Fruit fly (Drosophila melanogaster) whole organism, embryonic: Measurements from ENCODE around the gene erm.

ENCODE experiments used
- Adf1 ChIP-seq: fragments of 200-800 bp; sonication (Bioruptor generic); IDR thresholded peaks from 2 replicates; pipeline ENCODE4 v1.3.6; 2022; ENCODE audit warnings: missing biosample characterization, missing genetic modification characterization
- CG10267 ChIP-seq: fragments of 200-800 bp; sonication (Bioruptor generic); optimal IDR thresholded peaks from 2 replicates; lab custom pipeline; 2018; ENCODE audit warnings: missing biosample characterization, mild to moderate bottlenecking, missing genetic modification characterization, moderate library complexity
- CG12155 ChIP-seq: fragments of 200-800 bp; sonication (Bioruptor generic); optimal IDR thresholded peaks from 3 replicates; lab custom pipeline; 2016; ENCODE audit warnings: missing biosample characterization, missing genetic modification characterization
- CG12769 ChIP-seq: fragments of 200-800 bp; sonication (Bioruptor generic); optimal IDR thresholded peaks from 2 replicates; lab custom pipeline; 2019; ENCODE audit warnings: missing biosample characterization, mild to moderate bottlenecking, missing genetic modification characterization, moderate library complexity
- CG13424 ChIP-seq: fragments of 200-800 bp; sonication (Bioruptor generic); optimal IDR thresholded peaks from 2 replicates; lab custom pipeline; 2019; ENCODE audit warnings: missing biosample characterization, mild to moderate bottlenecking, missing genetic modification characterization, moderate library complexity
- CG14667 ChIP-seq: fragments of 200-800 bp; sonication (Bioruptor generic); IDR thresholded peaks from 2 replicates; pipeline ENCODE4 v1.3.6; 2022; ENCODE audit warnings: missing biosample characterization, missing genetic modification characterization
- CG14710 ChIP-seq: fragments of 200-800 bp; sonication (Bioruptor generic); optimal IDR thresholded peaks from 3 replicates; lab custom pipeline; 2019; ENCODE audit warnings: missing biosample characterization, mild to moderate bottlenecking, missing genetic modification characterization, moderate library complexity
- CG14860 ChIP-seq: fragments of 200-800 bp; sonication (Bioruptor generic); IDR thresholded peaks from 3 replicates; pipeline ENCODE4 v1.3.6; 2022; ENCODE audit warnings: missing biosample characterization, missing genetic modification characterization; ENCODE audit not compliant: partially characterized antibody
- CG1603 ChIP-seq: fragments of 200-800 bp; sonication (Bioruptor generic); optimal IDR thresholded peaks from 2 replicates; lab custom pipeline; 2019; ENCODE audit warnings: missing biosample characterization, mild to moderate bottlenecking, missing genetic modification characterization, moderate library complexity
- CG18619 ChIP-seq: fragments of 200-800 bp; sonication (Bioruptor generic); optimal IDR thresholded peaks from 3 replicates; lab custom pipeline; 2017; ENCODE audit warnings: missing biosample characterization, mild to moderate bottlenecking, missing genetic modification characterization
- CG34376 ChIP-seq: fragments of 200-800 bp; sonication (Bioruptor generic); optimal IDR thresholded peaks from 2 replicates; lab custom pipeline; 2018; ENCODE audit warnings: missing biosample characterization, mild to moderate bottlenecking, missing genetic modification characterization
- CG3726 ChIP-seq: fragments of 200-800 bp; sonication (Bioruptor generic); IDR thresholded peaks from 3 replicates; pipeline ENCODE4, ENCODE4 v1.3.6; 2022; ENCODE audit warnings: missing biosample characterization, missing genetic modification characterization
- CG4424 ChIP-seq: fragments of 200-800 bp; sonication (Bioruptor generic); optimal IDR thresholded peaks from 3 replicates; lab custom pipeline; 2016; ENCODE audit warnings: missing biosample characterization, missing genetic modification characterization
- CG6175 ChIP-seq: fragments of 200-800 bp; sonication (Bioruptor generic); IDR thresholded peaks from 3 replicates; pipeline ENCODE4 v1.3.6; 2022; ENCODE audit warnings: missing biosample characterization, missing genetic modification characterization
- CG7271 ChIP-seq: fragments of 200-800 bp; sonication (Bioruptor generic); optimal IDR thresholded peaks from 2 replicates; lab custom pipeline; 2018; ENCODE audit warnings: missing biosample characterization, mild to moderate bottlenecking, missing genetic modification characterization, moderate library complexity
- CG7357 ChIP-seq: fragments of 200-800 bp; sonication (Bioruptor generic); IDR thresholded peaks from 3 replicates; pipeline ENCODE4 v1.3.6; 2022; ENCODE audit warnings: missing biosample characterization, missing genetic modification characterization
- CG7839 ChIP-seq: fragments of 200-800 bp; sonication (Bioruptor generic); optimal IDR thresholded peaks from 3 replicates; lab custom pipeline; 2018; ENCODE audit warnings: missing biosample characterization, mild to moderate bottlenecking, missing genetic modification characterization, moderate library complexity
- CG8924 ChIP-seq: fragments of 200-800 bp; optimal IDR thresholded peaks from 3 replicates; lab custom pipeline; 2019; ENCODE audit warnings: missing biosample characterization, mild to moderate bottlenecking, missing genetic modification characterization, moderate library complexity
- CG9876 ChIP-seq: fragments of 200-800 bp; sonication (Bioruptor generic); optimal IDR thresholded peaks from 2 replicates; lab custom pipeline; 2016; ENCODE audit warnings: missing biosample characterization, missing genetic modification characterization
- Chrac-16 ChIP-seq: fragments of 200-800 bp; sonication (Bioruptor generic); optimal IDR thresholded peaks from 3 replicates; lab custom pipeline; 2016; ENCODE audit warnings: missing biosample characterization, missing genetic modification characterization
- Doc2 ChIP-seq: fragments of 200-800 bp; sonication (Bioruptor generic); IDR thresholded peaks from 2 replicates; pipeline ENCODE4 v1.3.6; 2022; ENCODE audit warnings: missing biosample characterization, missing genetic modification characterization
- Drgx ChIP-seq: fragments of 200-800 bp; sonication (Bioruptor generic); IDR thresholded peaks from 2 replicates; pipeline ENCODE4 v1.3.6; 2022; ENCODE audit warnings: missing biosample characterization, missing genetic modification characterization
- Fer1 ChIP-seq: fragments of 200-800 bp; sonication (Bioruptor generic); optimal IDR thresholded peaks from 2 replicates; lab custom pipeline; 2017; ENCODE audit warnings: missing biosample characterization, mild to moderate bottlenecking, missing genetic modification characterization
- Hand ChIP-seq: fragments of 200-800 bp; sonication (Bioruptor generic); optimal IDR thresholded peaks from 2 replicates; lab custom pipeline; 2017; ENCODE audit warnings: mild to moderate bottlenecking, missing biosample characterization, missing genetic modification reagents, missing genetic modification characterization
- HmgD ChIP-seq: fragments of 200-800 bp; sonication (Bioruptor generic); optimal IDR thresholded peaks from 3 replicates; lab custom pipeline; 2016; ENCODE audit warnings: missing biosample characterization, missing genetic modification characterization
- Hsf ChIP-seq: fragments of 200-800 bp; sonication (Bioruptor generic); optimal IDR thresholded peaks from 3 replicates; lab custom pipeline; 2016; ENCODE audit warnings: missing biosample characterization, missing genetic modification characterization
- Mes4 ChIP-seq: fragments of 200-800 bp; sonication (Bioruptor generic); optimal IDR thresholded peaks from 2 replicates; lab custom pipeline; 2016; ENCODE audit warnings: missing biosample characterization, missing genetic modification characterization
- Nf-YA ChIP-seq: fragments of 200-800 bp; sonication (Bioruptor generic); IDR thresholded peaks from 2 replicates; pipeline ENCODE4 v1.3.6; 2022; ENCODE audit warnings: missing biosample characterization, missing genetic modification characterization
- NfI ChIP-seq: fragments of 200-800 bp; sonication (Bioruptor generic); optimal IDR thresholded peaks from 3 replicates; lab custom pipeline; 2018; ENCODE audit warnings: missing biosample characterization, mild to moderate bottlenecking, missing genetic modification characterization, moderate library complexity
- Oaz ChIP-seq: fragments of 200-800 bp; sonication (Bioruptor generic); IDR thresholded peaks from 2 replicates; pipeline ENCODE4 v1.3.6; 2022; ENCODE audit warnings: missing biosample characterization, missing genetic modification characterization
- Ptx1 ChIP-seq: fragments of 200-800 bp; sonication (Bioruptor generic); IDR thresholded peaks from 2 replicates; pipeline ENCODE4 v1.3.6; 2022; ENCODE audit warnings: missing biosample characterization, missing genetic modification characterization
- Trl ChIP-seq, 3 experiments: fragments of >200 bp in 2 of 3; fragments of 200-800 bp in 1 of 3; sonication (Bioruptor generic) in 1 of 3; optimal IDR thresholded peaks; 2 replicates in 1 of 3; 3 replicates in 2 of 3; lab custom pipeline; 2016 to 2017; ENCODE audit warnings: missing biosample characterization in 1 of 3, missing genetic modification characterization in 1 of 3
- cad ChIP-seq: fragments of >200 bp; optimal IDR thresholded peaks from 2 replicates; lab custom pipeline; 2017; ENCODE audit warnings: missing biosample characterization, missing genetic modification characterization
- cas ChIP-seq: fragments of 200-800 bp; sonication (Bioruptor generic); IDR thresholded peaks from 2 replicates; pipeline ENCODE4 v1.3.6; 2022; ENCODE audit warnings: missing biosample characterization, missing genetic modification characterization
- dan ChIP-seq: fragments of 200-800 bp; sonication (Bioruptor generic); IDR thresholded peaks from 2 replicates; pipeline ENCODE4 v1.3.6; 2022; ENCODE audit warnings: missing biosample characterization, missing genetic modification characterization
- dmrt11E ChIP-seq: fragments of 200-800 bp; sonication (Bioruptor generic); optimal IDR thresholded peaks from 3 replicates; lab custom pipeline; 2018; ENCODE audit warnings: missing biosample characterization, mild to moderate bottlenecking, missing genetic modification characterization, moderate library complexity
- dysf ChIP-seq: fragments of 200-800 bp; sonication (Bioruptor generic); IDR thresholded peaks from 3 replicates; pipeline ENCODE4 v1.3.6; 2022; ENCODE audit warnings: missing biosample characterization, missing genetic modification characterization
- her ChIP-seq: fragments of 200-800 bp; sonication (Bioruptor generic); optimal IDR thresholded peaks from 2 replicates; lab custom pipeline; 2016; ENCODE audit warnings: missing biosample characterization, missing genetic modification characterization
- ken ChIP-seq: fragments of 200-800 bp; sonication (Bioruptor generic); IDR thresholded peaks from 3 replicates; pipeline ENCODE4 v1.3.6; 2022; ENCODE audit warnings: missing biosample characterization, missing genetic modification characterization
- nerfin-2 ChIP-seq: fragments of 200-800 bp; sonication (Bioruptor generic); IDR thresholded peaks from 2 replicates; pipeline ENCODE4 v1.3.6; 2022; ENCODE audit warnings: missing biosample characterization, missing genetic modification characterization; ENCODE audit not compliant: partially characterized antibody
- odd ChIP-seq: fragments of 200-800 bp; sonication (Bioruptor generic); optimal IDR thresholded peaks from 2 replicates; lab custom pipeline; 2017; ENCODE audit warnings: missing biosample characterization, mild to moderate bottlenecking, missing genetic modification characterization
- phol ChIP-seq: fragments of 200-800 bp; sonication (Bioruptor generic); optimal IDR thresholded peaks from 3 replicates; lab custom pipeline; 2018; ENCODE audit warnings: missing biosample characterization, mild to moderate bottlenecking, missing genetic modification characterization, moderate library complexity
- prd ChIP-seq, 3 experiments: fragments of >200 bp in 2 of 3; fragments of 200-800 bp in 1 of 3; sonication (Bioruptor generic) in 1 of 3; optimal IDR thresholded peaks in 2 of 3; IDR thresholded peaks in 1 of 3; 2 replicates in 2 of 3; 3 replicates in 1 of 3; pipeline versions ENCODE4 v1.3.6 to Lab custom; 2017 to 2022; ENCODE audit warnings: missing biosample characterization in 1 of 3, missing genetic modification characterization in 1 of 3
- ranshi ChIP-seq: fragments of 200-800 bp; sonication (Bioruptor generic); IDR thresholded peaks from 2 replicates; pipeline ENCODE4 v1.3.6; 2022; ENCODE audit warnings: missing biosample characterization, missing genetic modification characterization
- row ChIP-seq: fragments of 200-800 bp; sonication (Bioruptor generic); IDR thresholded peaks from 3 replicates; pipeline ENCODE4 v1.3.6; 2022; ENCODE audit warnings: missing biosample characterization, missing genetic modification characterization
- sug ChIP-seq: fragments of 200-800 bp; optimal IDR thresholded peaks from 2 replicates; lab custom pipeline; 2019; ENCODE audit warnings: missing biosample characterization, mild to moderate bottlenecking, missing genetic modification characterization, moderate library complexity
- twi ChIP-seq: fragments of 200-800 bp; optimal IDR thresholded peaks from 2 replicates; lab custom pipeline; 2019; ENCODE audit warnings: missing biosample characterization, mild to moderate bottlenecking, missing genetic modification characterization, moderate library complexity
- zen ChIP-seq: fragments of 200-800 bp; sonication (Bioruptor generic); optimal IDR thresholded peaks from 3 replicates; lab custom pipeline; 2018; ENCODE audit warnings: missing biosample characterization, mild to moderate bottlenecking, missing genetic modification characterization, moderate library complexity
- zf30C ChIP-seq: fragments of 200-800 bp; sonication (Bioruptor generic); optimal IDR thresholded peaks from 3 replicates; lab custom pipeline; 2018; ENCODE audit warnings: missing biosample characterization, mild to moderate bottlenecking, missing genetic modification characterization

erm gene

DNA sequence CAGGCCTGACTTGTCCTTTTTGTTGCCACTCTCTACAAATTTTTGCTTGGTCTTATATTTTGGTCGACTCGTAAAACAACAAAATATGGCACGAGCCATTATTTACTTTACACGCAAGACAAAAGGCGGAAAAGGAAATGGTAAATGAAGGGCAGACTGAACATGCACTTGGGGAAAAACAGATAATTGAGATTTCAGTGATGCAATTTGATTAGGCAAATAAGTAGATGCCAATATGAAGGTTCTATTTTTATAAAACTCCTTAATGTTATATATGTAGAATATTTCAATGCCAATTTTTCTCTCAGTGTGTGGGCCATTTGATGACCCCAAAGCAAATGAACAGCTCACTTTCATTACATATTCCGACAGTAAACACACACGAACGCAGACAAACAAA is 45.0 kb upstream of the erm start (continued):
- TF ChIP-seq CG12155 = no peak
- TF ChIP-seq CG14667 (GFP tag; lab: Robert Waterston, UW) = no peak
- no peak for TF ChIP-seq Mes4
- TF ChIP-seq cad (GFP tag; lab: Kevin White, UChicago) = no peak
- TF ChIP-seq Ptx1 (GFP tag; lab: Robert Waterston, UW) = peak; percentile 38; the same call in 1 of the 2 replicates
- TF ChIP-seq CG18619 = no peak
- no peak for TF ChIP-seq HmgD (GFP tag; lab: Kevin White, UChicago)
- TF ChIP-seq Hsf = no peak
- TF ChIP-seq zf30C = no peak
- no peak for TF ChIP-seq Doc2 (GFP tag; lab: Robert Waterston, UW)

dm6 chr2L:2013836-2014434 is 43.8 kb upstream of the erm start:
- no peak for TF ChIP-seq prd (optimal IDR thresholded peaks at IDR 0.05; lab: Kevin White, UChicago)
- peak; percentile 38; the same call in 1 of the 3 replicates for TF ChIP-seq prd (GFP tag; IDR thresholded peaks at IDR 0.05; lab: Robert Waterston, UW)
- no peak for TF ChIP-seq Drgx (GFP tag; lab: Robert Waterston, UW)
- no peak for TF ChIP-seq CG10267 (tag; lab: Kevin White, UChicago)
- TF ChIP-seq CG4424 = no peak
- no peak for TF ChIP-seq odd (GFP tag; lab: Kevin White, UChicago)
- no peak for TF ChIP-seq dan (GFP tag; lab: Robert Waterston, UW)
- peak; percentile 27 for TF ChIP-seq CG12769 (tag; lab: Kevin White, UChicago)
- peak; percentile 5 for TF ChIP-seq CG1603 (tag; lab: Kevin White, UChicago)
- 0 out of 3 replicates have a peak, but pooled peaks have one; percentile 15 for TF ChIP-seq CG7357 (GFP tag; lab: Robert Waterston, UW)
- TF ChIP-seq Adf1 (GFP tag; lab: Robert Waterston, UW) = no peak
- peak; percentile 30 for TF ChIP-seq Fer1 (GFP tag; lab: Kevin White, UChicago)
- TF ChIP-seq cas (GFP tag; lab: Robert Waterston, UW) = no peak
- TF ChIP-seq her (GFP tag; lab: Kevin White, UChicago) = no peak
- TF ChIP-seq ken (GFP tag; lab: Robert Waterston, UW) = no peak
- TF ChIP-seq CG14710 (tag; lab: Kevin White, UChicago) = no peak
- no peak for TF ChIP-seq CG3726 (GFP tag; lab: Robert Waterston, UW)
- TF ChIP-seq CG7839 (tag; lab: Kevin White, UChicago) = no peak
- no peak for TF ChIP-seq Chrac-16 (GFP tag; lab: Kevin White, UChicago)
- TF ChIP-seq Trl (optimal IDR thresholded peaks at IDR 0.05; lab: Kevin White, UChicago) = peak; percentile 12 to 39
- TF ChIP-seq Trl (GFP tag; optimal IDR thresholded peaks at IDR 0.05; lab: Kevin White, UChicago) = no peak
- peak; percentile 88 for TF ChIP-seq twi (tag; lab: Kevin White, UChicago)
- TF ChIP-seq zen (tag; lab: Kevin White, UChicago) = peak; percentile 63
- TF ChIP-seq CG7271 = peak; percentile 8
- TF ChIP-seq CG8924 (tag; lab: Kevin White, UChicago) = peak; percentile 15
- TF ChIP-seq ranshi (GFP tag; lab: Robert Waterston, UW) = no peak
- no peak for TF ChIP-seq CG9876 (GFP tag; lab: Kevin White, UChicago)
- TF ChIP-seq row (GFP tag; lab: Robert Waterston, UW) = peak; percentile 44; the same call in 2 of the 3 replicates
- no peak for TF ChIP-seq NfI (GFP tag; lab: Kevin White, UChicago)
- 0 out of 3 replicates have a peak, but pooled peaks have one; percentile 11 for TF ChIP-seq dysf
- TF ChIP-seq CG14860 = no peak
- no peak for TF ChIP-seq CG13424 (tag; lab: Kevin White, UChicago)
- no peak for TF ChIP-seq CG34376 (GFP tag; lab: Kevin White, UChicago)
- TF ChIP-seq sug = no peak
- peak; percentile 5 for TF ChIP-seq phol (tag; lab: Kevin White, UChicago)
- TF ChIP-seq Nf-YA (GFP tag; lab: Robert Waterston, UW) = no peak
- TF ChIP-seq CG6175 = no peak
- TF ChIP-seq Hand = no peak
- TF ChIP-seq Oaz (GFP tag; lab: Robert Waterston, UW) = no peak
- no peak for TF ChIP-seq nerfin-2 (GFP tag; lab: Robert Waterston, UW)
- TF ChIP-seq dmrt11E (tag; lab: Kevin White, UChicago) = no peak
